Fruit fly (Drosophila melanogaster): ENCODE measurements around the gene CG15812.

The CG15812 gene

dm6 chr3L:3192912-3193311, 33.1 kb downstream of the CG15812 start, which contains the start of gene Hsp83 (continued):
- TF ChIP-seq CG6175 (GFP tag; IDR thresholded peaks at IDR 0.05) (peak; percentile 90), dan (GFP tag; IDR thresholded peaks at IDR 0.05) (no peak), slbo (GFP tag; IDR thresholded peaks at IDR 0.05) (peak; percentile 84), gsb (GFP tag; IDR thresholded peaks at IDR 0.05) (peak; percentile 83), nau (GFP tag; optimal IDR thresholded peaks at IDR 0.05) (peak; percentile 99), disco-r (GFP tag; optimal IDR thresholded peaks at IDR 0.05) (peak; percentile 91), en (GFP tag; optimal IDR thresholded peaks at IDR 0.05) (peak; percentile 91), caup (GFP tag; optimal IDR thresholded peaks at IDR 0.05; ENCODE audit: severe bottlenecking) (peak; percentile 100), klu (GFP tag; IDR thresholded peaks at IDR 0.05) (peak; percentile 63; the same call in 1 of the 2 replicates), CG15601 (tag; optimal IDR thresholded peaks at IDR 0.05) (peak; percentile 93), CG12769 (tag; optimal IDR thresholded peaks at IDR 0.05) (peak; percentile 94), dimm (GFP tag; IDR thresholded peaks at IDR 0.05) (peak; percentile 75), CG7987 (GFP tag; optimal IDR thresholded peaks at IDR 0.05) (peak; percentile 100), zf30C (GFP tag; optimal IDR thresholded peaks at IDR 0.05) (peak; percentile 84), CG9215 (GFP tag; IDR thresholded peaks at IDR 0.05) (peak; percentile 60), Optix (GFP tag; IDR thresholded peaks at IDR 0.05) (peak; percentile 91), CG3163 (GFP tag; optimal IDR thresholded peaks at IDR 0.05) (peak; percentile 87), NK7.1 (GFP tag; optimal IDR thresholded peaks at IDR 0.05) (peak; percentile 95), CG18262 (tag; optimal IDR thresholded peaks at IDR 0.05) (peak; percentile 83), CG1233 (GFP tag; optimal IDR thresholded peaks at IDR 0.05) (peak; percentile 98), bowl (GFP tag; IDR thresholded peaks at IDR 0.05) (peak; percentile 81; the same call in 1 of the 2 replicates), Hmx (GFP tag; optimal IDR thresholded peaks at IDR 0.05) (peak; percentile 39), repo (GFP tag; optimal IDR thresholded peaks at IDR 0.05) (peak; percentile 94), CG15073 (GFP tag; optimal IDR thresholded peaks at IDR 0.05) (no peak), CG12942 (GFP tag; optimal IDR thresholded peaks at IDR 0.05) (peak; percentile 76), onecut (GFP tag; IDR thresholded peaks at IDR 0.05) (peak; percentile 96), CG18764 (GFP tag; optimal IDR thresholded peaks at IDR 0.05) (peak; percentile 93), sens-2 (GFP tag; IDR thresholded peaks at IDR 0.05) (peak; percentile 97), CG14667 (GFP tag; IDR thresholded peaks at IDR 0.05) (peak; percentile 31; the same call in 1 of the 2 replicates), CG8290 (GFP tag; optimal IDR thresholded peaks at IDR 0.05) (peak; percentile 91), CG8290 (tag; optimal IDR thresholded peaks at IDR 0.05) (peak; percentile 97), CG43689 (GFP tag; IDR thresholded peaks at IDR 0.05) (peak; percentile 80), CG10209 (GFP tag; optimal IDR thresholded peaks at IDR 0.05) (peak; percentile 96), Scr (GFP tag; IDR thresholded peaks at IDR 0.05; ENCODE audit: partially characterized antibody) (no peak), CG8765 (GFP tag; IDR thresholded peaks at IDR 0.05) (no peak), CG10979 (tag; optimal IDR thresholded peaks at IDR 0.05) (peak; percentile 89), CG8281 (tag; optimal IDR thresholded peaks at IDR 0.05) (peak; percentile 74), Deaf1 (tag; optimal IDR thresholded peaks at IDR 0.05) (peak; percentile 80), CG4854 (GFP tag; optimal IDR thresholded peaks at IDR 0.05) (peak; percentile 95), trh (GFP tag; optimal IDR thresholded peaks at IDR 0.05) (peak; percentile 75), CG30403 (GFP tag; optimal IDR thresholded peaks at IDR 0.05) (peak; percentile 82), Sox102F (GFP tag; optimal IDR thresholded peaks at IDR 0.05) (no peak), Rfx (GFP tag; IDR thresholded peaks at IDR 0.05) (peak; percentile 97), lilli (GFP tag; optimal IDR thresholded peaks at IDR 0.05) (peak; percentile 88), sob (GFP tag; IDR thresholded peaks at IDR 0.05) (peak; percentile 97), usp (GFP tag; optimal IDR thresholded peaks at IDR 0.05) (no peak), tx (GFP tag; optimal IDR thresholded peaks at IDR 0.05) (peak; percentile 81), tna (GFP tag; IDR thresholded peaks at IDR 0.05; ENCODE audit: partially characterized antibody) (no peak), CG34224 (GFP tag; IDR thresholded peaks at IDR 0.05; ENCODE audit: partially characterized antibody) (no peak; the same call in 1 of the 3 replicates), wdn (GFP tag; IDR thresholded peaks at IDR 0.05) (peak; percentile 90), CG10366 (GFP tag; IDR thresholded peaks at IDR 0.05) (peak; percentile 85), Hsf (GFP tag; optimal IDR thresholded peaks at IDR 0.05) (peak; percentile 99)
